Worm (Caenorhabditis elegans) whole organism, L4/young adult: ENCODE measurements around the gene ins-22.

Experiments
- W03F9.2 ChIP-seq: fragments of 150-350 bp; optimal IDR thresholded peaks from 2 replicates; lab custom pipeline; 2014; ENCODE audit warnings: missing biosample characterization, missing genetic modification characterization
- dao-5 ChIP-seq: sonication (generic microtip); optimal IDR thresholded peaks from 2 replicates; lab custom pipeline; 2016; ENCODE audit warnings: missing genotype, missing genetic modification characterization, moderate library complexity, missing compliant biosample characterization
- him-1 ChIP-seq: sonication (generic microtip); optimal IDR thresholded peaks from 2 replicates; lab custom pipeline; 2016; ENCODE audit warnings: missing genotype, missing genetic modification reagents, missing genetic modification characterization, missing compliant biosample characterization

ce11 chrIII:10056033-10056432, 29.9 kb downstream of the ins-22 start, which contains the start of gene T16G12.10:
- no peak for TF ChIP-seq W03F9.2 (tag; lab: Kevin White, UChicago)
- no peak for TF ChIP-seq him-1 (tag; lab: Kevin White, UChicago)
- TF ChIP-seq dao-5: no peak
